Worm (Caenorhabditis elegans) whole organism, dauer: ENCODE measurements around the gene lipl-1.

ENCODE experiments used
- unc-62 ChIP-seq: sonication (generic microtip); optimal IDR thresholded peaks from 2 replicates; lab custom pipeline; 2017; ENCODE audit warnings: missing biosample characterization, missing genetic modification reagents, missing genetic modification characterization

lipl-1 gene

ce11 chrV:12906732-12907131 is 13.1 kb upstream of the lipl-1 start, which contains the start of gene ttr-29:
ttr-29 (minus strand) TSS chrV:12906832.
- TF ChIP-seq unc-62 = no peak

- TF ChIP-seq unc-62 = no peak
These were observed 12.3 kb upstream of the lipl-1 start for ce11 chrV:12907436-12907835.

DNA sequence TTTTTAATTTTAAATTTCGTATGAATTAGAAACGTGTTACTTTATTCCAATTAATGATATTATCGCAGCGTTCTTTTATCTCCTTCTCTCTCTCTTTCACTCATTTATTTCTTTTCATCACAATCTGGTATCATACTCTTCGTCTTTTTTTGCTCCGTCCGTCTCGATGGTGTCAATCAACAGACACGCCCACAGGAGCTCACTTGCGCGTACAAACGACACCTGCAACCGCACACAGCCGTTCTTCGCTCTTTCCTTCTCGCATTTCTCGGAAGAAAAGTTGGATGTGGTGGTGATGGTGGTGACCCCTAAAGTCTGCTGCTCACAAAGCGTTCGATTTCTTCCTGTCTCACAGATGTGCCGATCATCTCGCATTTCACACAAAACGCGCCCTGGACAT is 11.2 kb upstream of the lipl-1 start:
- TF ChIP-seq unc-62 = no peak

DNA sequence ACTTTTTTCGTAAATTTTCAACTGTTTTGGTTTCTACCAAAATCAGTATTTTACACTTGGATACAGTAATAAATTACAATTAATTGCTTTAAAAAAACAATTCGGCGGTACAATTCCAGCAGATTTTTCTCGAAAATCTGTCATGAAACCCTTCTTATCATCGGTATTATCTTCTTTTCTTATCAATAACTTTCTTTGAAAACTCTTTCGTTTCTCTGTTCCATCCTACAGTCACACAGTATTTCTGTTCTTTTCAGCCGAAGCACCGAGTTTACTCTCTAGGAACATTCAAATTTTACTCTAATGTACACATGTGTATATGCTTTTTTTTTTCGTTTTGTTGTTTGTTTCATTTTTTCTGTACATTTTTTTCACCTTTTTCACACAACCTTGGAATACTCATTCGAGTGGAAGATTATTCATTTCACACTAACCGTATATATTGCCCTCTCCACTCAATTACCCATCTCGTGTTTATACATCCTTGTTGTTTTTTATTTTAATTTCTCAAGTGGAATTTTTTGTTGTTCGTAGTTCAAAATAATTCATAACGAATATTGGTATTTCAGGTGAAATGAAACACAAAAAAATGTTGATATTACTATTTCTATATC is 10.1 kb upstream of the lipl-1 start, which contains the start of gene nid-1:
TSS of gene nid-1 (plus strand) at position 564 of the 614 bp plus-strand sequence.
- no peak for TF ChIP-seq unc-62

ce11 chrV:12921680-12922079 is 1.9 kb downstream of the lipl-1 start:
- TF ChIP-seq unc-62 = no peak

DNA sequence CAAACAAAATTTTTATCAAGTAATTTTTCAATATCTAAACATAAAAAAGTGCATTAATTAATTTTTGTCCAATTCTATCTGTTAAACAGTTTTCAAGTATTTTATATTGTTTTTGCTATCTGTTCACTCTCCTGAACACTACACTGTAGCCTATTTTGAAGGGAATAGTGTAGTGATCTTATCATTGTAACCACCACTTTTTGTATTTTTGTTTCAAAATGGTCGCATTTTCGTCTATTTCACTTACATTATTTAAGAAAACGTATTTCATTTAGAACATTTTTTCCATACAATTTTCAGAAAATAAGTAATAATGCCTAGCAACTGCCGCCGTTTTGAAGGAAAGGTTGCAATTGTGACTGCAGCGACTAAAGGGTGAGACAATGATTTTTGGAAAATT is 2.5 kb downstream of the lipl-1 start, which contains the start of gene dhrs-4:
TSS of gene dhrs-4 (plus strand) at position 301 of the 400 bp plus-strand sequence.
- TF ChIP-seq unc-62 = no peak

- TF ChIP-seq unc-62 = no peak
These were observed 4.3 kb downstream of the lipl-1 start, which contains the start of gene pqn-67 for ce11 chrV:12924128-12924527. pqn-67 (plus strand) TSS chrV:12924428.

DNA sequence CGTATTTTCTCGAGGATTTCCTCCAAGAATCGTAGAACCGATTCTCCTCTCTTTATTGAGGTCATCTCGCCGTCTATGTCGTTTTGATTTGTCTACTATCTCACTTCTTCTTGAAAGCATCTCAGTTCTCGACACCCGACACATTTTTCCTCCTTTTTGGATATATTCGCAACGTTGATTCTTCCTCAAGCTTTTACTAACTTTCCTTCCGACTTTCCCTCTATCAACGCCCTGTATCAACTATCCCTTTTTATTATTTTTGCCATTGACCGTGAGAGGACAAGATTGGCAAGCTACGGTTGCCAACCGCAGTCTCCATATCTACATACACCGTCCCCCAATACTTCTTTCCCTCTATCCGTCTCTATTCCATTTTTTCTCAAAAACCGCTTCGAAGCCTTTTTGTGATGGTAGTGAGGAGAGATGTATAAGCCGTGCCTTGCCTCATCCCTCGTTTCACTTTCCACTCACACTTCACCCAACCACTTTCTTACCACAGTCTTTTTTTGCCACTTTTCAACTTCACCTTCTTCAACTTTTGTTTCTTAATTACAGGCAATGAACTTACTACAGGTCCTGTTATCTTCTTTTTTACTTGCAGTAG is 9.2 kb downstream of the lipl-1 start, which contains the start of gene T16G1.2:
TSS of gene T16G1.2 (plus strand) at position 554 of the 604 bp plus-strand sequence.
- TF ChIP-seq unc-62 = no peak

DNA sequence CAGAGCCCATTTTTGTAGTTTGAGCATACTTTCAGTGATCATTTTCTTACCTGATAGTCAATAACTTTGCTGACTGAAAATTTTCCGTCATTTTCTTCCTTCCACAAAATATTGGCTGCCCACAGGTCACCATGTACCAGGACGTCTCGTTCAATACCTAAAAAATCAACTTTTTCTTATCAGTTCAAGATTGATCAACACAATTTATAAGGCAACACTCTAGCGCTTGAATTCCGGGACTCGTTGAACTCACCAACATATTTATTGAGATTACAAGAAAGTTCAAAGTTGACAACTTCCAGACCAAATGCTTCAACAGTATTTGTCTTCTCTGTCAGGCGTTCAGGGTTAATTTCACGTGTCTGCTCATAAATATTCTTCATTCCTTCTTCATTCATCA is 13.9 kb downstream of the lipl-1 start:
- no peak for TF ChIP-seq unc-62

- no peak for TF ChIP-seq unc-62
These were observed 15.2 kb downstream of the lipl-1 start, which contains the start of gene T16G1.7 for ce11 chrV:12934976-12935375. T16G1.7 (minus strand) TSS chrV:12935112.

- TF ChIP-seq unc-62 = no peak
These were observed 17.3 kb downstream of the lipl-1 start, which contains the start of gene T16G1.6 for ce11 chrV:12937098-12937497. T16G1.6 (minus strand) TSS chrV:12937174.

DNA sequence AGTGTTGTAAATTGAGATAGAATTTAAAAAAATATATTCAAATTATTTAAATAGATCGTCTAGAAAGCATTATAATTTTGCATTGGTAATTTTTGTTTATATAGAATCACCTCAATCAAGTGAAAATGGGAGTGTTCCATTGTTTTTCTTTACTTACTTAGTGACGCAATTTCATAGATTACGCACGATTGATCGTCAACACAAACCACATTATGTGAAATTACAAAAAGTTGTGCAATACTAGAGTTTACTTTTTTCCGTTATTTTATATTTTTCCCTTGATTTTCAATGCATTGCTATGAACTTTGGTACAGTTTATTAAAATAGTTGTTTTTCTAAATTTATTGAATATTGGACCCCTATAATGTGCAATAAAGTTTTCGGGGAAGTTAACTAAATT is 19.6 kb downstream of the lipl-1 start, which contains the start of gene T16G1.5:
TSS of gene T16G1.5 (minus strand) at position 119 of the 400 bp plus-strand sequence.
- no peak for TF ChIP-seq unc-62

DNA sequence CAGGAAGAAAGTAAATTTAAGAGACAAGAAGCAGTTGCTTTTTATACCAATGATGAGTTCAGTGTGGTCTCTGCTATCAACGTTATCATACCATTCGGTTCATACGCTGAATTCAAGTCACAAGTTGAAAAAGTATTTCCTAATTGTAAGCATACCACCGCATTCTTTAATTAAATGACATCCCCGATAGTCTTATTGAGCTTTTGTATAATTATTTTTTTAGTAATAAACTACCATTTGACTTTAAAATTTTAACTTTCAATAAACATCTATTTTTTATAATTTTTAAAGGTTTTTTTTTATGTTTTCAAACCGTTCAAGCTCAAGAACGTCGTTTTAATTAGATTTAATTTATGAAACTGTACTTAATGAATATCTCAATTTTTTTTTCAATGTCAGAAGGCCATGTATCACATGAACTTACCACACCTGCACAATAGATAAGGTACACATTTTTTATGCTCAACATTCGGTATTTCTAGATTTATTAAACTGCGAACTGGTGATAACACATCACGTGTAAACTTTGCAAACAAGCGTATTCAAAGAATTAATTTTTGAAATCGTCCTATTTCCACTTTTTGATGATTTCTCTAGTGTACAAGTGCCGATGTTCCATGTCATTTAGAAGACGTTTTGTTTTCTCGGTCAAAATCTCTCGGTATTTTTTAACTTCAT is 22.1 kb downstream of the lipl-1 start, which contains the start of gene T16G1.4:
TSS of gene T16G1.4 (minus strand) at position 51 of the 678 bp plus-strand sequence.
- no peak for TF ChIP-seq unc-62

- TF ChIP-seq unc-62 = no peak
These were observed 23.6 kb downstream of the lipl-1 start for ce11 chrV:12943399-12943798.

DNA sequence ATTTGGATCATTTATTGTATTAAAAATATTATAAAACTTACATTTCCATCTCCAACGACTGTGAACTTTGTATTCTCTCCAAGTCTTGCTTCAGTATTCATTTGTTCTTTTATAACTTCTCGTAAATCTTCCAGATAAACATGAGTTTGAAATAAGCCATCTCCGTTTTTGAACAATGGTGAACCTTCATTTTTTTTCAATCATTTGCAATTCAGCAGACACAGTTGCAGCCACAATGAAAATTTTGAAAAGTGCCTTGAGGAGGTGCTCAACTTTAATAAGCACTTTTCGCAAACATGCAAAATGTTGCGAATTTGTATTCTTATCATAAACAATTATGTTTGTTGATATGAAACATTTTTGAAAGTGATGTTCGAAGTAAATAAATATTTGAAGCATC is 24.4 kb downstream of the lipl-1 start, which contains the start of gene T16G1.3:
TSS of gene T16G1.3 (minus strand) at position 101 of the 400 bp plus-strand sequence.
- no peak for TF ChIP-seq unc-62

- TF ChIP-seq unc-62 = no peak
These were observed 25.0 kb downstream of the lipl-1 start, which contains the start of gene grl-2 for ce11 chrV:12944775-12945174. grl-2 (plus strand) TSS chrV:12945075.

DNA sequence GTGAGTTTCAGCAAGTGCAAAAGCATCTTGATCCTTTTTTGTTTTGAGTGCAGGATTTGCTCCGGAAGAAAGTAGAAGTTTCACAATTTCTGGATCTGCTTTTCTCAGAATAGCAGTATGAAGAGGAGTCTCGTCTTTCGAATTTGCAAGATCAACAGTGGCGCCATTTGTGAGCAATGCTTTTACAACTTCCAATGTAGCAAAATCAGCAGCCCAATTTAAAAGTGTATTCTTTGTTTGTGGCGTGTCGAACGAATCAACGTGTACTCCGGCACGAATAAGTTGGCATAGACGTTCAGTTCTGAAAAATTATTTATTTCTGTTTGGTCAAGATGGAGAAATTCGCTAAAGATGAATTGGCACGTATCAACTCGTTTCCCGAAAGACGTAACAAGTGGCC is 29.8 kb downstream of the lipl-1 start, which contains the start of gene T16G1.13:
TSS of gene T16G1.13 (plus strand) at position 301 of the 400 bp plus-strand sequence.
- TF ChIP-seq unc-62 = no peak
